Fruit fly (Drosophila melanogaster) whole organism: ENCODE data around the gene mRpS10.

Experiments used
- Dll ChIP-seq: fragments of >200 bp; optimal IDR thresholded peaks from 2 replicates; lab custom pipeline; 2017
- pan ChIP-seq: fragments of >200 bp; optimal IDR thresholded peaks from 2 replicates; lab custom pipeline; 2017
- psq ChIP-seq: fragments of >200 bp; optimal IDR thresholded peaks from 2 replicates; lab custom pipeline; 2017
- usp ChIP-seq: fragments of >200 bp; optimal IDR thresholded peaks from 2 replicates; lab custom pipeline; 2017; ENCODE audit warnings: missing biosample characterization, missing genetic modification characterization, mixed read lengths

DNA sequence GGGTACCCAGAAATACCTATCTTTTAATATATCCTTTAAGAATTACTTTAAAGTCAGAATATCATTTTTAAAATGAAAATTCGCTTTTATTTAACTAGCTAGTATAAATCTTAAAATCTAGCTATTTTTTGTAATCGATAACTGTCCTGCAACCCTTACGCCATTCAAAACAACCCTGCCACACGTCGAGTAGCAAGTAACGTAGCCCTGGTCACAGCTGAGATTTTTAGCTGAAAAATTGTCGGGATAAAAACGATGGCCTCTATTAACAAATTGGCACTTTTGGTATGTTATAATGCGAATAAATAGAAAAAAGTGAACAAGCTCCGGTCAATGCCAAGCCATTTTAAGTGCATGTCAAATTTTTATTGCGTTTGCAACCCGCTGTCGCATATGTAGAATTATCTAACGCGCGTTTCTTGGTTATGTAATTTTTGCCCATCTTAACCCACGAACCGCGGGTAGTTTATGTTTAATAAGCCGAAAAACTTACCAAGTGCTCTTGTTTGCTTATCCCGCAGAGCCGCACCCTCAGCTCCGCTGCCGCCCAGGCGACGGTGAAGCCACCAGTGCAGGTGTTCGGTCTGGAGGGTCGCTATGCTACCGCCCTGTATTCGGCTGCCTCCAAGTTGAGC lies 36.1 kb downstream of the mRpS10 start, which contains the start of gene ATPsynO:
- TF ChIP-seq usp (GFP tag; lab: Kevin White, UChicago) (no peak), psq (lab: Kevin White, UChicago) (no peak), pan (lab: Kevin White, UChicago) (no peak), Dll (lab: Kevin White, UChicago) (no peak)
